Worm (Caenorhabditis elegans) whole organism, L4 larva: ENCODE measurements around the gene Y54E2A.4.
A peak's percentile ranks its signal among the peaks of the same experiment; 100 is the strongest.

Experiments used
- D1046.2 ChIP-seq: fragments of 200-800 bp; sonication (Bioruptor generic); IDR thresholded peaks from 2 replicates; pipeline ENCODE4 v1.3.6; 2022; ENCODE audit warnings: missing genetic modification characterization, missing compliant biosample characterization
- F26F4.8 ChIP-seq: fragments of 200-800 bp; sonication (Bioruptor generic); conservative IDR thresholded peaks from 2 replicates; pipeline ENCODE4 v1.3.6; 2022; ENCODE audit warnings: missing genetic modification characterization, missing compliant biosample characterization
- F49E8.2 ChIP-seq: sonication (generic microtip); optimal IDR thresholded peaks from 2 replicates; lab custom pipeline; 2016; ENCODE audit warnings: missing compliant biosample characterization, mild to moderate bottlenecking, missing genetic modification characterization, borderline replicate concordance
- T20F7.1 ChIP-seq: fragments of 200-800 bp; sonication (Bioruptor generic); optimal IDR thresholded peaks from 2 replicates; lab custom pipeline; 2018; ENCODE audit warnings: mild to moderate bottlenecking, missing genetic modification characterization, missing compliant biosample characterization
- T26A8.4 ChIP-seq: fragments of 200-800 bp; sonication (Bioruptor generic); IDR thresholded peaks from 2 replicates; pipeline ENCODE4 v1.3.6; 2022; ENCODE audit warnings: missing genetic modification characterization, missing compliant biosample characterization
- Y105C5A.15 ChIP-seq: fragments of 200-800 bp; sonication (Bioruptor generic); IDR thresholded peaks from 2 replicates; pipeline ENCODE4 v1.3.6; 2022; ENCODE audit warnings: missing genetic modification characterization, missing compliant biosample characterization
- Y5F2A.4 ChIP-seq: fragments of 200-800 bp; sonication (Bioruptor generic); optimal IDR thresholded peaks from 2 replicates; lab custom pipeline; 2018; ENCODE audit warnings: mild to moderate bottlenecking, missing genetic modification characterization, missing compliant biosample characterization
- Y75B8A.6 ChIP-seq: fragments of 200-800 bp; sonication (Bioruptor generic); IDR thresholded peaks from 2 replicates; pipeline ENCODE4 v1.3.6; 2022; ENCODE audit warnings: missing genetic modification reagents, missing genetic modification characterization, missing compliant biosample characterization
- aha-1 ChIP-seq: fragments of 150-350 bp; peaks from one replicate; lab custom pipeline; 2014; ENCODE audit warnings: missing biosample characterization, missing genetic modification characterization
- ama-1 ChIP-seq: fragments of 150-350 bp; optimal IDR thresholded peaks from 2 replicates; lab custom pipeline; 2014; ENCODE audit warnings: inconsistent platforms, mixed read lengths
- arid-1 ChIP-seq: fragments of 200-800 bp; sonication (Bioruptor generic); conservative IDR thresholded peaks from 2 replicates; pipeline ENCODE4 v1.3.6; 2022; ENCODE audit warnings: missing genetic modification reagents, missing genetic modification characterization, missing compliant biosample characterization
- ceh-28 ChIP-seq: fragments of 150-350 bp; optimal IDR thresholded peaks from 2 replicates; lab custom pipeline; 2014; ENCODE audit warnings: missing biosample characterization, missing genetic modification reagents, missing genetic modification characterization
- daf-12 ChIP-seq: fragments of 150-350 bp; optimal IDR thresholded peaks from 2 replicates; lab custom pipeline; 2014; ENCODE audit warnings: missing biosample characterization, missing genetic modification reagents, missing genetic modification characterization
- daf-16 ChIP-seq, 3 experiments: sonication (generic microtip); optimal IDR thresholded peaks; 2 replicates each; lab custom pipeline; 2016 to 2017; ENCODE audit warnings: missing genetic modification characterization in 3 of 3, missing genetic modification reagents in 3 of 3, mild to moderate bottlenecking in 2 of 3, missing compliant biosample characterization in 2 of 3, missing biosample characterization in 1 of 3, moderate library complexity in 1 of 3
- dmd-6 ChIP-seq: fragments of 200-800 bp; sonication (Bioruptor generic); IDR thresholded peaks from 2 replicates; pipeline ENCODE4 v1.3.6; 2022; ENCODE audit warnings: missing genetic modification reagents, missing genetic modification characterization, missing compliant biosample characterization
- dpl-1 ChIP-seq: fragments of 150-350 bp; optimal IDR thresholded peaks from 2 replicates; lab custom pipeline; 2014; ENCODE audit warnings: missing biosample characterization, missing genetic modification reagents, missing genetic modification characterization
- dve-1 ChIP-seq: sonication (generic microtip); optimal IDR thresholded peaks from 2 replicates; lab custom pipeline; 2017; ENCODE audit warnings: antibody characterized with exemption, mild to moderate bottlenecking, missing genetic modification characterization, missing compliant biosample characterization; ENCODE audit not compliant: insufficient read depth
- egl-27 ChIP-seq: sonication (generic microtip); optimal IDR thresholded peaks from 3 replicates; lab custom pipeline; 2017; ENCODE audit warnings: missing biosample characterization, missing genetic modification reagents, missing genetic modification characterization
- fos-1 ChIP-seq: fragments of 150-350 bp; optimal IDR thresholded peaks from 2 replicates; lab custom pipeline; 2014; ENCODE audit warnings: missing biosample characterization, missing genetic modification characterization
- gei-8 ChIP-seq: fragments of 200-800 bp; sonication (Bioruptor generic); optimal IDR thresholded peaks from 2 replicates; lab custom pipeline; 2018; ENCODE audit warnings: mild to moderate bottlenecking, missing genetic modification characterization, missing compliant biosample characterization
- hif-1 ChIP-seq, 2 experiments: sonication (generic microtip); optimal IDR thresholded peaks; 2 replicates each; lab custom pipeline; 2016 to 2017; ENCODE audit warnings: missing compliant biosample characterization in 2 of 2, missing genetic modification characterization in 2 of 2, missing genetic modification reagents in 2 of 2, missing genotype in 2 of 2, mild to moderate bottlenecking in 1 of 2
- hlh-11 ChIP-seq: fragments of 200-800 bp; sonication (Bioruptor generic); optimal IDR thresholded peaks from 2 replicates; lab custom pipeline; 2018; ENCODE audit warnings: mild to moderate bottlenecking, missing genetic modification characterization, missing compliant biosample characterization
- jun-1 ChIP-seq: fragments of 150-350 bp; optimal IDR thresholded peaks from 2 replicates; lab custom pipeline; 2014; ENCODE audit warnings: missing biosample characterization, missing genetic modification reagents, missing genetic modification characterization
- lin-38 ChIP-seq: fragments of 200-800 bp; sonication (Bioruptor generic); IDR thresholded peaks from 2 replicates; pipeline ENCODE4 v1.3.6; 2022; ENCODE audit warnings: missing genetic modification reagents, missing genetic modification characterization, missing compliant biosample characterization
- lsy-2 ChIP-seq, 2 experiments: fragments of 150-350 bp in 1 of 2; sonication (generic microtip) in 1 of 2; optimal IDR thresholded peaks; 2 replicates each; lab custom pipeline; 2014 to 2017; ENCODE audit warnings: missing biosample characterization in 2 of 2, missing genetic modification characterization in 2 of 2
- madf-5 ChIP-seq, 2 experiments: fragments of 200-800 bp; sonication (Bioruptor generic); IDR thresholded peaks; 2 replicates each; pipeline ENCODE4 v1.3.6; 2022; ENCODE audit warnings: missing compliant biosample characterization in 2 of 2, missing genetic modification characterization in 2 of 2
- mep-1 ChIP-seq: fragments of 150-350 bp; sonication (generic microtip); optimal IDR thresholded peaks from 3 replicates; lab custom pipeline; 2014; ENCODE audit warnings: missing biosample characterization, missing genetic modification characterization
- mes-2 ChIP-seq: sonication (generic microtip); optimal IDR thresholded peaks from 2 replicates; lab custom pipeline; 2016; ENCODE audit warnings: missing genotype, mild to moderate bottlenecking, missing genetic modification characterization, missing compliant biosample characterization; ENCODE audit not compliant: poor library complexity, severe bottlenecking
- mxl-2 ChIP-seq: fragments of 200-800 bp; sonication (Bioruptor generic); conservative IDR thresholded peaks from 2 replicates; pipeline ENCODE4 v1.3.6; 2022; ENCODE audit warnings: missing genetic modification reagents, missing genetic modification characterization, missing compliant biosample characterization
- nhr-102 ChIP-seq: sonication (generic microtip); optimal IDR thresholded peaks from 2 replicates; lab custom pipeline; 2016; ENCODE audit warnings: mild to moderate bottlenecking, missing genetic modification characterization, moderate library complexity, missing compliant biosample characterization
- nhr-25 ChIP-seq: sonication (generic microtip); optimal IDR thresholded peaks from 2 replicates; lab custom pipeline; 2017; ENCODE audit warnings: missing genetic modification characterization, mild to moderate bottlenecking, missing compliant biosample characterization, antibody characterized with exemption, moderate library complexity, borderline replicate concordance; ENCODE audit not compliant: insufficient read depth
- nhr-41 ChIP-seq: fragments of 200-800 bp; sonication (Bioruptor generic); IDR thresholded peaks from 2 replicates; pipeline ENCODE4 v1.3.6; 2022; ENCODE audit warnings: missing genetic modification reagents, missing genetic modification characterization, missing compliant biosample characterization
- nhr-76 ChIP-seq: fragments of 150-350 bp; optimal IDR thresholded peaks from 2 replicates; lab custom pipeline; 2014; ENCODE audit warnings: missing biosample characterization, missing genetic modification characterization
- php-3 ChIP-seq: fragments of 200-800 bp; sonication (Bioruptor generic); IDR thresholded peaks from 2 replicates; pipeline ENCODE4 v1.3.6; 2022; ENCODE audit warnings: missing genetic modification reagents, missing genetic modification characterization, missing compliant biosample characterization
- pqm-1 ChIP-seq: sonication (generic microtip); optimal IDR thresholded peaks from 2 replicates; lab custom pipeline; 2017; ENCODE audit warnings: missing biosample characterization, missing genetic modification characterization
- sdz-12 ChIP-seq: fragments of 200-800 bp; sonication (Bioruptor generic); optimal IDR thresholded peaks from 2 replicates; lab custom pipeline; 2018; ENCODE audit warnings: mild to moderate bottlenecking, missing genetic modification characterization, missing compliant biosample characterization
- set-16 ChIP-seq: fragments of 200-800 bp; sonication (Bioruptor generic); IDR thresholded peaks from 2 replicates; pipeline ENCODE4 v1.3.6; 2022; ENCODE audit warnings: missing genetic modification reagents, missing genetic modification characterization, missing compliant biosample characterization
- snpc-4 ChIP-seq: fragments of 150-350 bp; optimal IDR thresholded peaks from 2 replicates; lab custom pipeline; 2014; ENCODE audit warnings: missing biosample characterization, missing genetic modification characterization
- tra-1 ChIP-seq: fragments of 200-800 bp; sonication (Bioruptor generic); IDR thresholded peaks from 2 replicates; pipeline ENCODE4 v1.3.6; 2022; ENCODE audit warnings: missing genetic modification reagents, missing genetic modification characterization, missing compliant biosample characterization
- unc-130 ChIP-seq: sonication (generic microtip); optimal IDR thresholded peaks from 2 replicates; lab custom pipeline; 2016; ENCODE audit warnings: missing genetic modification reagents, missing genetic modification characterization, missing compliant biosample characterization
- unc-62 ChIP-seq, 3 experiments: fragments of 150-350 bp in 1 of 3; sonication (generic microtip); optimal IDR thresholded peaks in 2 of 3; peaks in 1 of 3; 1 replicate in 1 of 3; 2 replicates in 2 of 3; lab custom pipeline; 2014 to 2017; ENCODE audit warnings: missing biosample characterization in 3 of 3, missing genetic modification characterization in 3 of 3, missing genetic modification reagents in 3 of 3, missing genotype in 1 of 3
- vab-7 ChIP-seq: fragments of 200-800 bp; sonication (Bioruptor generic); IDR thresholded peaks from 2 replicates; pipeline ENCODE4 v1.3.6; 2022; ENCODE audit warnings: missing genetic modification reagents, missing genetic modification characterization, missing compliant biosample characterization
- zip-2 ChIP-seq: fragments of 150-350 bp; optimal IDR thresholded peaks from 2 replicates; lab custom pipeline; 2014; ENCODE audit warnings: missing biosample characterization, missing genetic modification characterization

The Y54E2A.4 gene

DNA sequence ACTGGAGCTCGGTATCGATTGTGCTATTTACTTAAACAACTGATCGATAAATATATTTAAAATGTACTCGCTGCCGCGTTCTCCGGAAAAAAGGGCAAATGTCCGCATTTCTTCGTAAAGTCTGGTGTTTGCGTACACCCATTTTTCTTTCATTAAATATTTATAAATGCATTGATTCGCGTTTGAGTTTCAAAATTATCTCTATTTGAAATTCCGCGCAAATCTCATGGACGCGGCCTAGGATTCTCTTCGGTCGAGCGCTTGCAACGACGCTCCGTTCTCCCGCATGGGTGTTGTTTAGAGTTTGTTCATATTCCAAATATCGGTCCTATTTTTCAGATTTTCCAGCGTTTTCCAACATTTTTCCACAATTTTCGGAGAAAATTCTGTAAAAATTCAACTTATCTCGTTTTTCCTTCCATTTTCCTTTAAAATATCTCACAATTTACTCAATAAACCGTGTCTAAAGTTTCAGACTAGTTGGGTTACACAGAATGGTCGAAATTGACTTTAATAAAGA lies 40.6 kb downstream of the Y54E2A.4 start, which contains the start of gene eif-3.B (continued):
- no peak for TF ChIP-seq Y75B8A.6
- TF ChIP-seq madf-5 (GFP tag; IDR thresholded peaks at IDR 0.05; lab: Robert Waterston, UW), result 0 out of 4 replicates have a peak, but pooled peaks of 1 of the 2 experiments have one; percentile 18
- TF ChIP-seq T26A8.4 (GFP tag; lab: Robert Waterston, UW), result peak; percentile 90
- peak; percentile 36; the same call in 1 of the 2 replicates for TF ChIP-seq vab-7 (GFP tag; lab: Robert Waterston, UW)
- TF ChIP-seq unc-62 (GFP tag; optimal IDR thresholded peaks at IDR 0.05 in 1 of 2; lab: Kevin White, UChicago), result no peak
- TF ChIP-seq unc-62 (tag; optimal IDR thresholded peaks at IDR 0.05; lab: Kevin White, UChicago), result no peak
- TF ChIP-seq T20F7.1 (GFP tag; lab: Kevin White, UChicago), result peak; percentile 98
- TF ChIP-seq dmd-6 (GFP tag; lab: Robert Waterston, UW), result peak; percentile 77
- TF ChIP-seq set-16 (GFP tag; lab: Robert Waterston, UW), result peak; percentile 23; the same call in 1 of the 2 replicates
- peak in 1 of 2 experiments; percentile 72 for TF ChIP-seq daf-16 (GFP tag; optimal IDR thresholded peaks at IDR 0.05; lab: Kevin White, UChicago)
- peak; percentile 46 for TF ChIP-seq daf-16 (tag; optimal IDR thresholded peaks at IDR 0.05; lab: Kevin White, UChicago)
- TF ChIP-seq jun-1 (tag; lab: Kevin White, UChicago), result no peak
- peak; percentile 6 for TF ChIP-seq aha-1 (tag; lab: Kevin White, UChicago)
- peak; percentile 55 for TF ChIP-seq zip-2
- no peak for TF ChIP-seq gei-8 (GFP tag; lab: Kevin White, UChicago)
- no peak for TF ChIP-seq mxl-2 (GFP tag; lab: Robert Waterston, UW)
- no peak for TF ChIP-seq egl-27 (tag; lab: Kevin White, UChicago)
- TF ChIP-seq D1046.2 (GFP tag; lab: Robert Waterston, UW), result no peak; the same call in 1 of the 2 replicates
- TF ChIP-seq nhr-25 (tag; lab: Kevin White, UChicago), result peak; percentile 58
- peak; percentile 50 for TF ChIP-seq snpc-4 (tag; lab: Kevin White, UChicago)
- no peak for TF ChIP-seq fos-1 (tag; lab: Kevin White, UChicago)
- 0 out of 2 replicates have a peak, but pooled peaks have one; percentile 53 for TF ChIP-seq arid-1 (GFP tag; lab: Robert Waterston, UW)
- peak; percentile 14 for TF ChIP-seq sdz-12
- no peak for TF ChIP-seq Y105C5A.15 (GFP tag; lab: Robert Waterston, UW)
- TF ChIP-seq F49E8.2 (tag; lab: Kevin White, UChicago), result peak; percentile 20
- TF ChIP-seq Y5F2A.4, result no peak
- TF ChIP-seq tra-1 (GFP tag; lab: Robert Waterston, UW), result no peak
- no peak for TF ChIP-seq nhr-41 (GFP tag; lab: Robert Waterston, UW)
- TF ChIP-seq unc-130 (GFP tag; lab: Kevin White, UChicago), result peak; percentile 95
- TF ChIP-seq php-3 (GFP tag; lab: Robert Waterston, UW), result peak; percentile 41; the same call in 1 of the 2 replicates
- peak; percentile 7 for TF ChIP-seq ceh-28 (tag; lab: Kevin White, UChicago)
- peak in 1 of 2 experiments; percentile 92 for TF ChIP-seq hif-1 (tag; optimal IDR thresholded peaks at IDR 0.05; lab: Kevin White, UChicago)
- TF ChIP-seq mes-2 (tag; lab: Kevin White, UChicago), result peak; percentile 100
- TF ChIP-seq ama-1 (lab: Kevin White, UChicago), result no peak

DNA sequence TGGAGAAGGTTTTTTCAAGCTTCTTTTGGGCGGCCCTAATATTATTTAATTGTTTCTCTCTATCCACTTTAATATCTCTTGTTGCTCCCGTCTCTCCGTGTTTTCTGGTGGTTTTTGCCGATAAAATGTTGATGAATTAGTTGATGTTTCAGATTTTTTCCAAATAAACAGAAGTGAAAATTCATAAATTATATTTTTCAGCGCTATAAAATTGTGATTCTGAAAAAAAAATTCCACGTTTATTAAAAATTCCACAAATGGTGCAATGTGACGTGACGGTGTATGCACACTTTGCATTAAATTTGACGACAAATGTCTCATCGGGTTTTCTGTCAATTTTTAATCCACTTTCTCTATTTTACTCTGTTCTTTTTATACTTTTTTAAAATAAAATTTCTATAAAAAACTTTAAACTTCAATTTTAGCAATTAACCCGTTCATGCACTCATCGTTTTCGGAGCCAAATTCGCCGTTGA lies 43.7 kb downstream of the Y54E2A.4 start, which contains the start of gene tbc-20:
Gene tbc-20, plus strand, starts transcription at position 426 of the 476 bp plus-strand sequence.
- TF ChIP-seq pqm-1 (tag; lab: Kevin White, UChicago) (no peak), T20F7.1 (GFP tag; lab: Kevin White, UChicago) (peak; percentile 70), hlh-11 (tag; lab: Kevin White, UChicago) (no peak), F26F4.8 (GFP tag; lab: Robert Waterston, UW) (no peak), mes-2 (tag; lab: Kevin White, UChicago) (peak; percentile 64), unc-62 (GFP tag; optimal IDR thresholded peaks at IDR 0.05 in 1 of 2; lab: Kevin White, UChicago) (peak in 1 of 2 experiments; percentile 54), unc-62 (tag; optimal IDR thresholded peaks at IDR 0.05; lab: Kevin White, UChicago) (no peak), F49E8.2 (tag; lab: Kevin White, UChicago) (peak; percentile 39), hif-1 (tag; optimal IDR thresholded peaks at IDR 0.05; lab: Kevin White, UChicago) (no peak), tra-1 (GFP tag; lab: Robert Waterston, UW) (no peak), dpl-1 (peak; percentile 61), dve-1 (tag; lab: Kevin White, UChicago) (no peak), daf-12 (tag; lab: Kevin White, UChicago) (no peak), aha-1 (tag; lab: Kevin White, UChicago) (peak; percentile 94), php-3 (GFP tag; lab: Robert Waterston, UW) (no peak), mep-1 (tag; lab: Kevin White, UChicago) (peak; percentile 13), nhr-102 (tag; lab: Kevin White, UChicago) (peak; percentile 9), nhr-76 (peak; percentile 23), lin-38 (GFP tag; lab: Robert Waterston, UW) (peak; percentile 44; the same call in 1 of the 2 replicates), lsy-2 (tag; optimal IDR thresholded peaks at IDR 0.05; lab: Kevin White, UChicago) (peak in 1 of 2 experiments; percentile 71), ceh-28 (tag; lab: Kevin White, UChicago) (no peak)
